Fruit fly (Drosophila melanogaster): ENCODE data around the gene stas.

DNA sequence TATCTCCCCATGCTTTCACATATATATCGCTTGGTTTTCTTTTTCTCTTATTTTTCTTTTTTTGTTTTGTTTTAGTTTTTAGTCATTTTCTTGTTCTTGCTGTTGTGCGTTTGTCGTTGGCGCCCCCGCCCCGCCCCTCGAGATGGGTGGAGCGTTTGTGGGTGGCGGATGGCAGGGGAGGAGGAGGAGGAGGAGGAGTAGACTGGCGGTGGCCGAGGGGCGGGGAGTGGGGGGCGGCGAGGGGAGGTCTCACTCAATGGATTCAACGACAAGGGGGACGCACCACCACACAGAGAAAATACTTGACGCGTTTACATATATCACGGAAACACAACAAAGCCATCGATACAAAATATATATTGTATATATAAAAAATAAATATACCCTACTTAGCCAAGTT lies 13.1 kb upstream of the stas start:
- no peak for TF ChIP-seq usp (GFP tag; optimal IDR thresholded peaks at IDR 0.05)
- TF ChIP-seq pan (optimal IDR thresholded peaks at IDR 0.05): no peak
- TF ChIP-seq EcR (GFP tag; optimal IDR thresholded peaks at IDR 0.05): no peak
- no peak for TF ChIP-seq psq (optimal IDR thresholded peaks at IDR 0.05)
- TF ChIP-seq CG8478 (optimal IDR thresholded peaks at IDR 0.05): no peak
